Fruit fly (Drosophila melanogaster) whole organism, pupa: Measurements from ENCODE around the gene CG9297.
A peak's percentile ranks its signal among the peaks of the same experiment; 100 is the strongest.

Source experiments
- CG10348 ChIP-seq: fragments of 200-800 bp; sonication (Bioruptor generic); IDR thresholded peaks from 2 replicates; pipeline ENCODE4 v1.3.6; 2022; ENCODE audit warnings: missing biosample characterization, missing genetic modification characterization
- CG12605 ChIP-seq: fragments of 200-800 bp; sonication (Bioruptor generic); IDR thresholded peaks from 2 replicates; pipeline ENCODE4 v1.3.6; 2022; ENCODE audit warnings: missing biosample characterization, missing genetic modification characterization
- CG13204 ChIP-seq: fragments of 200-800 bp; sonication (Bioruptor generic); optimal IDR thresholded peaks from 2 replicates; lab custom pipeline; 2018; ENCODE audit warnings: missing biosample characterization, mild to moderate bottlenecking, missing genetic modification characterization, moderate library complexity
- CG14655 ChIP-seq: fragments of 200-800 bp; sonication (Bioruptor generic); optimal IDR thresholded peaks from 3 replicates; lab custom pipeline; 2017; ENCODE audit warnings: mild to moderate bottlenecking, missing biosample characterization, missing genetic modification reagents, missing genetic modification characterization
- CG15710 ChIP-seq: fragments of 200-800 bp; sonication (Bioruptor generic); optimal IDR thresholded peaks from 2 replicates; lab custom pipeline; 2018; ENCODE audit warnings: missing biosample characterization, mild to moderate bottlenecking, missing genetic modification characterization, moderate library complexity
- CG17806 ChIP-seq: fragments of 200-800 bp; sonication (Bioruptor generic); optimal IDR thresholded peaks from 2 replicates; lab custom pipeline; 2018; ENCODE audit warnings: missing biosample characterization, mild to moderate bottlenecking, missing genetic modification characterization, moderate library complexity
- CG32121 ChIP-seq: fragments of 200-800 bp; sonication (Bioruptor generic); IDR thresholded peaks from 2 replicates; pipeline ENCODE4 v1.3.6; 2022; ENCODE audit warnings: missing biosample characterization, missing genetic modification characterization
- CG34367 ChIP-seq: fragments of 200-800 bp; sonication (Bioruptor generic); optimal IDR thresholded peaks from 2 replicates; lab custom pipeline; 2018; ENCODE audit warnings: missing biosample characterization, mild to moderate bottlenecking, missing genetic modification characterization
- CG4496 ChIP-seq: fragments of 200-800 bp; sonication (Bioruptor generic); IDR thresholded peaks from 3 replicates; pipeline ENCODE4 v1.3.6; 2022; ENCODE audit warnings: missing biosample characterization, missing genetic modification characterization
- CG8159 ChIP-seq: fragments of 200-800 bp; sonication (Bioruptor generic); optimal IDR thresholded peaks from 3 replicates; lab custom pipeline; 2018; ENCODE audit warnings: missing biosample characterization, mild to moderate bottlenecking, missing genetic modification characterization, moderate library complexity
- CG8301 ChIP-seq: fragments of 200-800 bp; sonication (Bioruptor generic); optimal IDR thresholded peaks from 2 replicates; lab custom pipeline; 2018; ENCODE audit warnings: missing biosample characterization, mild to moderate bottlenecking, missing genetic modification characterization
- CG9948 ChIP-seq: fragments of 200-800 bp; sonication (Bioruptor generic); optimal IDR thresholded peaks from 2 replicates; lab custom pipeline; 2018; ENCODE audit warnings: missing biosample characterization, mild to moderate bottlenecking, missing genetic modification characterization, moderate library complexity
- D1 ChIP-seq: fragments of 200-800 bp; sonication (Bioruptor generic); optimal IDR thresholded peaks from 2 replicates; lab custom pipeline; 2018; ENCODE audit warnings: missing biosample characterization, mild to moderate bottlenecking, missing genetic modification characterization, moderate library complexity
- EcR ChIP-seq: fragments of 200-800 bp; sonication (Bioruptor generic); optimal IDR thresholded peaks from 3 replicates; lab custom pipeline; 2019; ENCODE audit warnings: missing biosample characterization, missing genetic modification characterization, mild to moderate bottlenecking, moderate library complexity, missing genetic modification reagents
- Ets98B ChIP-seq: fragments of 200-800 bp; sonication (Bioruptor generic); IDR thresholded peaks from 2 replicates; pipeline ENCODE4 v1.3.6; 2022; ENCODE audit warnings: missing biosample characterization, missing genetic modification characterization
- Pif1A ChIP-seq: fragments of 200-800 bp; sonication (Bioruptor generic); optimal IDR thresholded peaks from 3 replicates; lab custom pipeline; 2016; ENCODE audit warnings: missing biosample characterization, missing genetic modification characterization
- Pif1B ChIP-seq: fragments of 200-800 bp; sonication (Bioruptor generic); optimal IDR thresholded peaks from 3 replicates; lab custom pipeline; 2016; ENCODE audit warnings: missing biosample characterization, missing genetic modification characterization
- Snoo ChIP-seq: fragments of 200-800 bp; sonication (Bioruptor generic); optimal IDR thresholded peaks from 3 replicates; lab custom pipeline; 2017; ENCODE audit warnings: missing biosample characterization, mild to moderate bottlenecking, missing genetic modification characterization, inconsistent platforms
- fd96Ca ChIP-seq: fragments of 200-800 bp; sonication (Bioruptor generic); IDR thresholded peaks from 3 replicates; pipeline ENCODE4 v1.3.6; 2022; ENCODE audit warnings: missing biosample characterization, missing genetic modification characterization
- gl ChIP-seq: fragments of 200-800 bp; sonication (Bioruptor generic); optimal IDR thresholded peaks from 2 replicates; lab custom pipeline; 2018; ENCODE audit warnings: missing biosample characterization, mild to moderate bottlenecking, missing genetic modification characterization
- rn ChIP-seq: fragments of 200-800 bp; sonication (Bioruptor generic); IDR thresholded peaks from 2 replicates; pipeline ENCODE4 v1.3.6; 2022; ENCODE audit warnings: missing biosample characterization, missing genetic modification characterization

The CG9297 gene

DNA sequence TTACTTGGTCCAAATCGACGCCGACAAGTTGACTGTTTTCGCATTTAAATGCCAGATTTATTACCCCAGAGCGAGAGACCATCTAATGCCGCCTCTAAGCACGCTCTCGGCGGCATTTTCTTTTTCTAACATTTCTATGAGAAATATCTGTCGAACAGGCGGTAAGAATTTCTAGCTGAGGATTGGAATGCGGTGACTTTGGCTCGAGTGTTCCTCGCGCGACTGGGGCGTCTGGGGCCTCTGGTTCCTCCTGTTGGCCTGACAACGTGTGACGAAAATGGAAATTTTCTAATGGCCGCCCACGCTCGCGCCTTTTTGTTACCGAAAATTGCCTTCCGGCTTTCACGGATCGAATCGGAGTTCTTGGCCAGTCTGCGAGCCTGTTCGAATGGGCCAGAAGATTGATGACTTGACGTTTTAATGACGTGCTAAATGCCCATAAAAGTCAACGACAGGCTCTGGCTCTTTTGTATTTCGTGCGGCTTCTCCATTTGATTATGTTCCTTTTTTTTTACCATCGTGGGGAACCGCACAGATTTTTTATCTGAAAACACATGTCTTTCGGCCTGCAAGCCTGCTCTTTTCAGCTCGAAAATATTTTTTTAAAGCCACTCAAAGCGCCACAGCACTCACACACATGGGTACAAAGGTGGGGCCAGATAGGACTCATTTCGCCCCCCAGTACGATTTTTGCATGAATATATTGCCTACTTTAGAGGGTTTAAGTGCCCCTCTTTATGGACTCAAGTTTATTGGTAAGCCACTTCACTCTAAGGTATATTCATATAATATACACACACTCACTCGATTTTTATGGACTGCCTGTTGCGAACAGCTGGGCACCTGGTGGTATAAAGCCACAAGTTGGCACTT, 30.1 kb downstream of the CG9297 start:
- TF ChIP-seq CG4496 (GFP tag; lab: Robert Waterston, UW) = 0 out of 3 replicates have a peak, but pooled peaks have one; percentile 30
- no peak for TF ChIP-seq Pif1B
- TF ChIP-seq CG12605 (GFP tag; lab: Robert Waterston, UW) = 0 out of 2 replicates have a peak, but pooled peaks have one; percentile 10
- no peak for TF ChIP-seq fd96Ca (GFP tag; lab: Robert Waterston, UW)
- TF ChIP-seq rn (GFP tag; lab: Robert Waterston, UW) = no peak

DNA sequence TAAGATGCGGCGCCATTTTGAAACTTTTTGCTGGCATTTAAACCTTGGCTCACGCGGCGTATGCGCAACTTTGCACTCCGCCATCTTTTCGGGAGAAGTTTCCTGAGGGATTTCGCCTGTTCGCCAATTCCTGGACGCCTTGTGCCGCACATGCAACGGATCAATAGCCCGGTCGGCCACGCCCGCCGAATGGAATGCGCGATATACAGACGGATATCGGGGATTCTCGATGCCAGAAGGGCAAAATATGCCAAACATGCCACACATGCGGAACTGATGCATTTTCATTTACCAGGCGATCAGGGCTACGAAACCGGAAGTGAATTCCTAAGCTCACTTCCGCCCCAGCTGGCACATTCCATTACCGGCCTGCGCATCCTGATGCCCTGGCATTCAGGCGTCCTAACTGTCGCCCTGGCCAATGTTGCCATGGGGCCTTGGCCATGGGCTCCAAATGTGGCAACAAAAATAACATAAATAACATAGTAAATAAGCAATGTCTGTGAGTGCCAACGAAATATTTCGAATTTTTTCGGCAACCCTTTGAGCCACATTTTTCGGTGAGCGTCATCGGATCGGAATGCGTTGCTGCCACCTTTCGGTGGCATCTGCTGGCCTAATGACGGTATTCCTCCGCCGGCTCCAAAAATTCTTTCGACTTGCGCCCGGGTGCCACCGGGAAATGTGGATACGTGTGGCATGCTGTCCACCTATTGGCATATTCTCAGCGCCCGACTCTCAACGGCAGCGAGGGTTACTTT, 30.9 kb downstream of the CG9297 start:
- no peak for TF ChIP-seq gl (tag; lab: Kevin White, UChicago)
- no peak for TF ChIP-seq D1 (tag; lab: Kevin White, UChicago)
- TF ChIP-seq CG8159 (tag; lab: Kevin White, UChicago) = no peak
- no peak for TF ChIP-seq CG32121
- no peak for TF ChIP-seq CG10348 (GFP tag; lab: Robert Waterston, UW)
- TF ChIP-seq CG12605 (GFP tag; lab: Robert Waterston, UW) = 0 out of 2 replicates have a peak, but pooled peaks have one; percentile 2
- TF ChIP-seq Ets98B = no peak

dm6 chr3R:13803185-13803887, 32.0 kb downstream of the CG9297 start:
- no peak for TF ChIP-seq EcR
- no peak for TF ChIP-seq CG14655
- TF ChIP-seq D1 (tag; lab: Kevin White, UChicago) = no peak
- no peak for TF ChIP-seq CG8159 (tag; lab: Kevin White, UChicago)
- no peak for TF ChIP-seq CG15710
- no peak for TF ChIP-seq CG8301
- no peak for TF ChIP-seq CG32121
- no peak for TF ChIP-seq CG9948
- TF ChIP-seq Pif1A (GFP tag; lab: Kevin White, UChicago) = no peak
- TF ChIP-seq fd96Ca (GFP tag; lab: Robert Waterston, UW) = no peak
- TF ChIP-seq CG4496 (GFP tag; lab: Robert Waterston, UW) = no peak
- TF ChIP-seq CG17806 (tag; lab: Kevin White, UChicago) = no peak
- TF ChIP-seq Snoo (tag; lab: Kevin White, UChicago) = no peak
- no peak for TF ChIP-seq Pif1B
- no peak for TF ChIP-seq CG10348 (GFP tag; lab: Robert Waterston, UW)
- no peak for TF ChIP-seq CG12605 (GFP tag; lab: Robert Waterston, UW)

DNA sequence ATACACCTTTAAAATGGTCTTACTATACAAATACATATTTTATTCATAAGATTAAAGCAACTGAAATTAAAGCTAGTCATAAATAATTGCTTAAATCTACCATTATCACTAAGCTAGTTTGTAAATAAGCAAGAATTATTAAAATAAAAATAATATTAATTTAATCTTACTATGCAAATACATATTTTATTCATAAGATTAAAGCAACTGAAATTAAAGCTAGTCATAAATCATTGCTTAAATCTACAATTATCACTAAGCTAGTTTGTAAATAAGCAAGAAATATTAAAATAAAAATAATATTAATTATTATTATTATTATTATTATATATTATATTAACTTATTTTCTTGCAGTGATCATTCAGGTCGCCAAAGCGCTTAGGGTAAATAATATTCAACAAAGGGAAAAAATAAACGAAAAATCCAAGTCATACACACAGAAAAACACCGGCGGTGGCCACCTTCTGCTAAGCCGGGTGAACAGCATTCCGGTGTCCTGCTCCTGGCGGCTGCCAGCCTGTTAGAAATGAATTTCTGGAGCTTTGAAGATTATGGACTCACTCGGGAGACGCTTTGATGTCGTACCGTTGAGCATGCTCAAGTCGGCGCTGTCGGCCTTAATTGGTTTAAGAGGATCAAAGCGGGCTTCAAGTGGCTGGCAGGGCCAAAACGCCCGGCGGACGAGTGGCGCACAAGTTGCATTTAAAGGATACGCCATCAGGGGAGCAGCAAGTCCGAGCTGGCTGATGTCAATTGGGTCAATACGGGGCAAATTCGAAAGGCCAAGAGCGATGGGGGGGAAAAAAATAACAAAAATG, 32.8 kb downstream of the CG9297 start:
- no peak for TF ChIP-seq gl (tag; lab: Kevin White, UChicago)
- no peak for TF ChIP-seq CG13204 (GFP tag; lab: Kevin White, UChicago)
- no peak for TF ChIP-seq CG17806 (tag; lab: Kevin White, UChicago)
- TF ChIP-seq CG8301 = no peak
- TF ChIP-seq rn (GFP tag; lab: Robert Waterston, UW) = no peak
- no peak for TF ChIP-seq Pif1A (GFP tag; lab: Kevin White, UChicago)
- TF ChIP-seq CG34367 = no peak
- no peak for TF ChIP-seq CG10348 (GFP tag; lab: Robert Waterston, UW)
- no peak for TF ChIP-seq Pif1B
- peak; percentile 57 for TF ChIP-seq CG8159 (tag; lab: Kevin White, UChicago)
- TF ChIP-seq CG14655 = peak; percentile 39
- TF ChIP-seq CG32121 = no peak
- no peak for TF ChIP-seq CG12605 (GFP tag; lab: Robert Waterston, UW)
- TF ChIP-seq Ets98B = no peak
- TF ChIP-seq CG15710 = peak; percentile 19
- TF ChIP-seq CG4496 (GFP tag; lab: Robert Waterston, UW) = no peak
- TF ChIP-seq Snoo (tag; lab: Kevin White, UChicago) = no peak
- peak; percentile 1 for TF ChIP-seq CG9948
- no peak for TF ChIP-seq fd96Ca (GFP tag; lab: Robert Waterston, UW)
- TF ChIP-seq EcR = no peak

DNA sequence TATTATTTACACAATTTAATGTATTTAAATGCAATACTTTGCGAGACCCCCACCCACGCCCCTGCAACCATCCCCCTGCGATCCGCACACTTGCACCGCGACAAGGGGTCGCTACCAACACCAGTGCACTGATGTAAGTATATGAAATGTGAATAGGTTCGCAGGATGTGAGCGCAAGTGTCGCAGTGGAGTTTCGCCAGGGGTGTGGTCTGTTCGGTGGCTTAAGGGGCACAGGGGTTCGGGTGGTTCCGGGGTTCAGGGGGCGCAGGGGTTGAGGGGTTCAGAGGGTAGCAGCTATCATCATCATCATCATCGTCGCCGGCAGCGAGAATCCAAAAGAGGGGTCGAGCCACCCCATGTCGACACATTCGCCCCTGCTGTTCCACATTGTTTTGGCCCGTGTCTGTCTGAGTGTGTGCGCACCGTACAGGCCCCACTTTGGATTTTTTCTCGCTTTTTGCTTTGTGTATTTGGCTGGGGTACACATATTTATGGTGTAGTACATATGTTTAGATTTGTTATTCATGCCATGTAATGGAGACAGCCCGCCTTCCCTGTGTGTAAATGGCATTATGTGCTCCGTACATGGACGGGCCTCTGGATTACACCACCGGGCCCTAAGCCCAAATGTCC, 33.8 kb downstream of the CG9297 start:
- TF ChIP-seq fd96Ca (GFP tag; lab: Robert Waterston, UW) (no peak), CG14655 (no peak), CG4496 (GFP tag; lab: Robert Waterston, UW) (no peak), CG32121 (peak; percentile 42; the same call in 1 of the 2 replicates), CG8301 (no peak), Ets98B (0 out of 2 replicates have a peak, but pooled peaks have one; percentile 15)
